Fruit fly (Drosophila melanogaster) whole organism, embryonic: ENCODE results near the gene CG33267.

Experiments
- Aef1 ChIP-seq: fragments of 200-800 bp; sonication (Bioruptor generic); IDR thresholded peaks from 3 replicates; pipeline ENCODE4 v1.3.6; 2022; ENCODE audit warnings: missing biosample characterization, missing genetic modification characterization
- Bdp1 ChIP-seq: fragments of 200-800 bp; sonication (Bioruptor generic); optimal IDR thresholded peaks from 3 replicates; lab custom pipeline; 2016; ENCODE audit warnings: missing biosample characterization, missing genetic modification characterization
- CG10431 ChIP-seq: fragments of 200-800 bp; sonication (Bioruptor generic); optimal IDR thresholded peaks from 3 replicates; lab custom pipeline; 2018; ENCODE audit warnings: missing biosample characterization, mild to moderate bottlenecking, missing genetic modification characterization
- CG10565 ChIP-seq: fragments of 200-800 bp; sonication (Bioruptor generic); optimal IDR thresholded peaks from 3 replicates; lab custom pipeline; 2016; ENCODE audit warnings: missing biosample characterization, mild to moderate bottlenecking, missing genetic modification characterization
- CG10654 ChIP-seq: fragments of 200-800 bp; sonication (Bioruptor generic); optimal IDR thresholded peaks from 2 replicates; lab custom pipeline; 2016; ENCODE audit warnings: missing biosample characterization, missing genetic modification characterization
- CG11093 ChIP-seq: fragments of 200-800 bp; sonication (Bioruptor generic); IDR thresholded peaks from 3 replicates; pipeline ENCODE4 v1.3.6; 2022; ENCODE audit warnings: missing biosample characterization, missing genetic modification characterization
- CG12219 ChIP-seq: fragments of 200-800 bp; sonication (Bioruptor generic); optimal IDR thresholded peaks from 3 replicates; lab custom pipeline; 2018; ENCODE audit warnings: missing biosample characterization, mild to moderate bottlenecking, missing genetic modification characterization
- CG13123 ChIP-seq: fragments of 200-800 bp; sonication (Bioruptor generic); optimal IDR thresholded peaks from 2 replicates; lab custom pipeline; 2016; ENCODE audit warnings: missing biosample characterization, missing genetic modification characterization
- CG13894 ChIP-seq: fragments of 200-800 bp; sonication (Bioruptor generic); optimal IDR thresholded peaks from 3 replicates; lab custom pipeline; 2018; ENCODE audit warnings: missing biosample characterization, mild to moderate bottlenecking, missing genetic modification characterization, moderate library complexity
- CG14667 ChIP-seq: fragments of 200-800 bp; sonication (Bioruptor generic); IDR thresholded peaks from 2 replicates; pipeline ENCODE4 v1.3.6; 2022; ENCODE audit warnings: missing biosample characterization, missing genetic modification characterization
- CG14710 ChIP-seq: fragments of 200-800 bp; sonication (Bioruptor generic); optimal IDR thresholded peaks from 3 replicates; lab custom pipeline; 2019; ENCODE audit warnings: missing biosample characterization, mild to moderate bottlenecking, missing genetic modification characterization, moderate library complexity
- CG17328 ChIP-seq: fragments of 200-800 bp; sonication (Bioruptor generic); IDR thresholded peaks from 2 replicates; pipeline ENCODE4 v1.3.6; 2022; ENCODE audit warnings: missing biosample characterization, missing genetic modification characterization
- CG1832 ChIP-seq: fragments of 200-800 bp; sonication (Bioruptor generic); optimal IDR thresholded peaks from 2 replicates; lab custom pipeline; 2017; ENCODE audit warnings: missing biosample characterization, mild to moderate bottlenecking, missing genetic modification characterization, inconsistent platforms
- CG2129 ChIP-seq: fragments of 200-800 bp; sonication (Bioruptor generic); IDR thresholded peaks from 2 replicates; pipeline ENCODE4 v1.3.6; 2022; ENCODE audit warnings: missing biosample characterization, missing genetic modification characterization; ENCODE audit not compliant: partially characterized antibody
- CG31224 ChIP-seq: fragments of 200-800 bp; sonication (Bioruptor generic); IDR thresholded peaks from 2 replicates; pipeline ENCODE4 v1.3.6; 2022; ENCODE audit warnings: missing biosample characterization, missing genetic modification characterization
- CG31388 ChIP-seq: fragments of 200-800 bp; sonication (Bioruptor generic); optimal IDR thresholded peaks from 2 replicates; lab custom pipeline; 2016; ENCODE audit warnings: missing biosample characterization, missing genetic modification characterization
- CG34376 ChIP-seq: fragments of 200-800 bp; sonication (Bioruptor generic); optimal IDR thresholded peaks from 2 replicates; lab custom pipeline; 2018; ENCODE audit warnings: missing biosample characterization, mild to moderate bottlenecking, missing genetic modification characterization
- CG4854 ChIP-seq: fragments of 200-800 bp; sonication (Bioruptor generic); optimal IDR thresholded peaks from 2 replicates; lab custom pipeline; 2016; ENCODE audit warnings: missing biosample characterization, missing genetic modification characterization, inconsistent platforms
- CG7928 ChIP-seq: fragments of 200-800 bp; sonication (Bioruptor generic); optimal IDR thresholded peaks from 2 replicates; lab custom pipeline; 2017; ENCODE audit warnings: missing biosample characterization, mild to moderate bottlenecking, missing genetic modification characterization
- CG9932 ChIP-seq: fragments of 200-800 bp; sonication (Bioruptor generic); IDR thresholded peaks from 2 replicates; pipeline ENCODE4 v1.3.6; 2022; ENCODE audit warnings: missing biosample characterization, missing genetic modification characterization
- Dfd ChIP-seq, 2 experiments: fragments of >200 bp; optimal IDR thresholded peaks; 2 replicates each; lab custom pipeline; 2017; ENCODE audit warnings: missing biosample characterization in 2 of 2, missing genetic modification characterization in 2 of 2
- Elba2 ChIP-seq: fragments of 200-800 bp; sonication (Bioruptor generic); optimal IDR thresholded peaks from 3 replicates; lab custom pipeline; 2016; ENCODE audit warnings: missing biosample characterization, missing genetic modification characterization
- HHEX ChIP-seq: fragments of 200-800 bp; sonication (Bioruptor generic); optimal IDR thresholded peaks from 3 replicates; lab custom pipeline; 2017; ENCODE audit warnings: missing biosample characterization, mild to moderate bottlenecking, missing genetic modification characterization, missing genetic modification reagents
- Max ChIP-seq: fragments of 200-800 bp; sonication (Bioruptor generic); optimal IDR thresholded peaks from 2 replicates; lab custom pipeline; 2016; ENCODE audit warnings: missing biosample characterization, mild to moderate bottlenecking, missing genetic modification characterization
- Med ChIP-seq: fragments of 200-800 bp; sonication (Bioruptor generic); peaks from one replicate; lab custom pipeline; 2016; ENCODE audit warnings: missing biosample characterization, missing genetic modification characterization, mild to moderate bottlenecking, inconsistent platforms, moderate library complexity
- Mes4 ChIP-seq: fragments of 200-800 bp; sonication (Bioruptor generic); optimal IDR thresholded peaks from 2 replicates; lab custom pipeline; 2016; ENCODE audit warnings: missing biosample characterization, missing genetic modification characterization
- NC2α ChIP-seq: fragments of 200-800 bp; sonication (Bioruptor generic); optimal IDR thresholded peaks from 2 replicates; lab custom pipeline; 2016; ENCODE audit warnings: missing biosample characterization, missing genetic modification characterization
- Rx ChIP-seq: fragments of 200-800 bp; sonication (Bioruptor generic); IDR thresholded peaks from 2 replicates; pipeline ENCODE4 v1.3.6; 2022; ENCODE audit warnings: missing biosample characterization, missing genetic modification characterization
- Side ChIP-seq: fragments of 200-800 bp; sonication (Bioruptor generic); optimal IDR thresholded peaks from 2 replicates; lab custom pipeline; 2016; ENCODE audit warnings: missing biosample characterization, missing genetic modification characterization
- Sin3A ChIP-seq: fragments of >200 bp; optimal IDR thresholded peaks from 2 replicates; lab custom pipeline; 2018
- Sry-δ ChIP-seq: fragments of 200-800 bp; sonication (Bioruptor generic); optimal IDR thresholded peaks from 2 replicates; lab custom pipeline; 2016; ENCODE audit warnings: missing biosample characterization, missing genetic modification characterization
- TFAM ChIP-seq: fragments of 200-800 bp; sonication (Bioruptor generic); optimal IDR thresholded peaks from 2 replicates; lab custom pipeline; 2017; ENCODE audit warnings: missing biosample characterization, missing genetic modification characterization, inconsistent platforms
- Taf1 ChIP-seq: fragments of 200-800 bp; sonication (Bioruptor generic); IDR thresholded peaks from 2 replicates; pipeline ENCODE4 v1.3.6; 2022; ENCODE audit warnings: missing biosample characterization, missing genetic modification characterization
- Tbp ChIP-seq: fragments of >200 bp; optimal IDR thresholded peaks from 2 replicates; lab custom pipeline; 2018; ENCODE audit warnings: missing biosample characterization, missing genetic modification characterization
- Xbp1 ChIP-seq: fragments of 200-800 bp; sonication (Bioruptor generic); optimal IDR thresholded peaks from 3 replicates; lab custom pipeline; 2016; ENCODE audit warnings: missing biosample characterization, mild to moderate bottlenecking, missing genetic modification characterization
- ash1 ChIP-seq: fragments of 200-800 bp; sonication (Bioruptor generic); optimal IDR thresholded peaks from 2 replicates; lab custom pipeline; 2018; ENCODE audit warnings: missing biosample characterization, mild to moderate bottlenecking, missing genetic modification characterization
- br ChIP-seq: fragments of >200 bp; optimal IDR thresholded peaks from 2 replicates; lab custom pipeline; 2017
- da ChIP-seq: fragments of 200-800 bp; sonication (Bioruptor generic); optimal IDR thresholded peaks from 2 replicates; lab custom pipeline; 2016; ENCODE audit warnings: missing biosample characterization, missing genetic modification characterization
- dm ChIP-seq: fragments of 200-800 bp; sonication (Bioruptor generic); optimal IDR thresholded peaks from 3 replicates; lab custom pipeline; 2016; ENCODE audit warnings: missing biosample characterization, missing genetic modification characterization
- dmrt99B ChIP-seq: fragments of 200-800 bp; sonication (Bioruptor generic); optimal IDR thresholded peaks from 2 replicates; lab custom pipeline; 2018; ENCODE audit warnings: missing biosample characterization, mild to moderate bottlenecking, missing genetic modification characterization, moderate library complexity
- dpn ChIP-seq, 2 experiments: fragments of 200-800 bp; sonication (Bioruptor generic); optimal IDR thresholded peaks; 3 replicates each; lab custom pipeline; 2016; ENCODE audit warnings: missing biosample characterization in 2 of 2, missing genetic modification characterization in 2 of 2
- emc ChIP-seq: fragments of 200-800 bp; sonication (Bioruptor generic); optimal IDR thresholded peaks from 2 replicates; lab custom pipeline; 2016; ENCODE audit warnings: missing biosample characterization, missing genetic modification characterization
- ems ChIP-seq: fragments of 200-800 bp; sonication (Bioruptor generic); optimal IDR thresholded peaks from 3 replicates; lab custom pipeline; 2016; ENCODE audit warnings: missing biosample characterization, missing genetic modification characterization
- en ChIP-seq: fragments of 200-800 bp; sonication (Bioruptor generic); optimal IDR thresholded peaks from 2 replicates; lab custom pipeline; 2016; ENCODE audit warnings: missing biosample characterization, missing genetic modification characterization
- exex ChIP-seq: fragments of 200-800 bp; sonication (Bioruptor generic); optimal IDR thresholded peaks from 4 replicates; lab custom pipeline; 2018; ENCODE audit warnings: missing biosample characterization, mild to moderate bottlenecking, missing genetic modification characterization, moderate library complexity
- kay ChIP-seq: fragments of 200-800 bp; sonication (Bioruptor generic); optimal IDR thresholded peaks from 2 replicates; lab custom pipeline; 2016; ENCODE audit warnings: missing biosample characterization, missing genetic modification characterization
- nau ChIP-seq: fragments of 200-800 bp; sonication (Bioruptor generic); optimal IDR thresholded peaks from 3 replicates; lab custom pipeline; 2017; ENCODE audit warnings: missing biosample characterization, mild to moderate bottlenecking, missing genetic modification characterization, missing genetic modification reagents
- otp ChIP-seq: fragments of 200-800 bp; sonication (Bioruptor generic); IDR thresholded peaks from 3 replicates; pipeline ENCODE4, ENCODE4 v1.3.6; 2022; ENCODE audit warnings: missing biosample characterization, missing genetic modification characterization
- row ChIP-seq: fragments of 200-800 bp; sonication (Bioruptor generic); IDR thresholded peaks from 3 replicates; pipeline ENCODE4 v1.3.6; 2022; ENCODE audit warnings: missing biosample characterization, missing genetic modification characterization
- stwl ChIP-seq: fragments of 200-800 bp; sonication (Bioruptor generic); optimal IDR thresholded peaks from 3 replicates; lab custom pipeline; 2018; ENCODE audit warnings: missing biosample characterization, mild to moderate bottlenecking, missing genetic modification characterization, moderate library complexity
- trem ChIP-seq: fragments of 200-800 bp; optimal IDR thresholded peaks from 3 replicates; lab custom pipeline; 2019; ENCODE audit warnings: missing biosample characterization, mild to moderate bottlenecking, missing genetic modification characterization, moderate library complexity
- ttk ChIP-seq: fragments of 200-800 bp; sonication (Bioruptor generic); IDR thresholded peaks from 2 replicates; pipeline ENCODE4 v2.1.2; 2022; ENCODE audit warnings: missing biosample characterization, missing genetic modification characterization
- wdn ChIP-seq: fragments of 200-800 bp; sonication (Bioruptor generic); IDR thresholded peaks from 2 replicates; pipeline ENCODE4 v1.3.6; 2022; ENCODE audit warnings: missing biosample characterization, missing genetic modification characterization
- wor ChIP-seq: fragments of 200-800 bp; sonication (Bioruptor generic); IDR thresholded peaks from 2 replicates; pipeline ENCODE4 v1.3.6; 2022; ENCODE audit warnings: missing biosample characterization, missing genetic modification characterization

CG33267 gene

DNA sequence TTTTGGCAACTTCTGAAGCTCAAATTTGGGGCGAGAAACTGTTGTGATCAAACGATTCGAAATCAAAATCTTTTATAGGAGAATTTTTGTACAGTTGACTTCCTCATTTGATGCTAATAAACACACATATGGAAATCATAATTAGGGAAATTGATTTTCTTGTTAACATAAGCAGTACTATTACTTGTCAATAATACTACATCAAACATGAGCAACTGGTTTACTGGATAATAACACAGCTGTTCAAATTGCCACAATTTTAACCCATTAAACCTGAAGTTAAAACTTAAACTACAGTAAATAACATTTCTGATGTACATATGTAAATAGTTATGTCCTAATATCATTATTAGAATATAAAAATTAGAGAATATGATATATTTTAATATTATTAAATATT is 15.6 kb downstream of the CG33267 start, which contains the start of gene CG43390 (continued):
- no peak for TF ChIP-seq CG7928 (GFP tag; lab: Kevin White, UChicago)
- TF ChIP-seq CG4854: no peak
- peak; percentile 28 for TF ChIP-seq HHEX (GFP tag; lab: Kevin White, UChicago)
- no peak for TF ChIP-seq CG34376 (GFP tag; lab: Kevin White, UChicago)
- TF ChIP-seq Mes4: no peak
- TF ChIP-seq CG14667 (GFP tag; lab: Robert Waterston, UW): no peak
- TF ChIP-seq en: no peak
- TF ChIP-seq ems (GFP tag; lab: Kevin White, UChicago): no peak
- TF ChIP-seq CG13894 (tag; lab: Kevin White, UChicago): peak; percentile 79
- TF ChIP-seq ttk: no peak
- TF ChIP-seq Tbp: no peak
- no peak for TF ChIP-seq CG11093 (GFP tag; lab: Robert Waterston, UW)
- no peak for TF ChIP-seq CG31388 (GFP tag; lab: Kevin White, UChicago)
- no peak for TF ChIP-seq nau
- TF ChIP-seq ash1: no peak
- TF ChIP-seq dm (GFP tag; lab: Kevin White, UChicago): no peak
- TF ChIP-seq br (lab: Kevin White, UChicago): no peak
- peak; percentile 40 for TF ChIP-seq exex
- TF ChIP-seq CG12219 (GFP tag; lab: Kevin White, UChicago): no peak
- TF ChIP-seq da (GFP tag; lab: Kevin White, UChicago): no peak
- TF ChIP-seq wdn: no peak; the same call in 1 of the 2 replicates
- no peak for TF ChIP-seq Bdp1 (GFP tag; lab: Kevin White, UChicago)
- TF ChIP-seq Aef1 (GFP tag; lab: Robert Waterston, UW): no peak
- no peak for TF ChIP-seq CG14710 (tag; lab: Kevin White, UChicago)
- TF ChIP-seq CG13123: no peak
- peak in 1 of 2 experiments; percentile 31 for TF ChIP-seq dpn (GFP tag; optimal IDR thresholded peaks at IDR 0.05; lab: Kevin White, UChicago)
- TF ChIP-seq Max (GFP tag; lab: Kevin White, UChicago): no peak
- TF ChIP-seq Taf1 (GFP tag; lab: Robert Waterston, UW): no peak
- TF ChIP-seq Xbp1 (GFP tag; lab: Kevin White, UChicago): no peak
- TF ChIP-seq CG2129: no peak
- no peak for TF ChIP-seq dmrt99B (tag; lab: Kevin White, UChicago)
- TF ChIP-seq Sin3A (lab: Kevin White, UChicago): no peak
- no peak for TF ChIP-seq NC2α (GFP tag; lab: Kevin White, UChicago)
- TF ChIP-seq Sry-δ (GFP tag; lab: Kevin White, UChicago): no peak
- TF ChIP-seq Side (GFP tag; lab: Kevin White, UChicago): no peak
- no peak for TF ChIP-seq Elba2
- no peak for TF ChIP-seq TFAM (GFP tag; lab: Kevin White, UChicago)
- no peak for TF ChIP-seq Med (GFP tag; lab: Kevin White, UChicago)
- TF ChIP-seq CG10654 (GFP tag; lab: Kevin White, UChicago): no peak
- no peak for TF ChIP-seq CG31224
- no peak for TF ChIP-seq row (GFP tag; lab: Robert Waterston, UW)
- TF ChIP-seq Dfd (GFP tag; optimal IDR thresholded peaks at IDR 0.05; lab: Kevin White, UChicago): no peak
- no peak for TF ChIP-seq kay
- TF ChIP-seq CG10565 (GFP tag; lab: Kevin White, UChicago): no peak
- TF ChIP-seq stwl (tag; lab: Kevin White, UChicago): no peak
- no peak for TF ChIP-seq CG1832 (GFP tag; lab: Kevin White, UChicago)
- TF ChIP-seq CG17328: no peak
- no peak for TF ChIP-seq trem
- TF ChIP-seq Rx: no peak
- no peak for TF ChIP-seq CG9932 (GFP tag; lab: Robert Waterston, UW)
- no peak for TF ChIP-seq wor
- TF ChIP-seq CG10431: no peak
- no peak for TF ChIP-seq emc (GFP tag; lab: Kevin White, UChicago)
- TF ChIP-seq otp (GFP tag; lab: Robert Waterston, UW): no peak
